Fruit fly (Drosophila melanogaster) whole organism, prepupa: Measurements from ENCODE around the gene CG3368.
A peak's percentile ranks its signal among the peaks of the same experiment; 100 is the strongest.

Experiments used
- Blimp-1 ChIP-seq: fragments of 200-800 bp; sonication (Bioruptor generic); optimal IDR thresholded peaks from 3 replicates; lab custom pipeline; 2017; ENCODE audit warnings: missing biosample characterization, missing genetic modification characterization, mild to moderate bottlenecking, moderate library complexity, missing genetic modification reagents
- CG11294 ChIP-seq: fragments of 200-800 bp; sonication (Bioruptor generic); IDR thresholded peaks from 2 replicates; pipeline ENCODE4 v1.3.6; 2022; ENCODE audit warnings: missing biosample characterization, missing genetic modification characterization
- CG1621 ChIP-seq: fragments of 200-800 bp; sonication (Bioruptor generic); optimal IDR thresholded peaks from 3 replicates; lab custom pipeline; 2018; ENCODE audit warnings: missing biosample characterization, mild to moderate bottlenecking, missing genetic modification characterization
- CG31627 ChIP-seq: fragments of 200-800 bp; sonication (Bioruptor generic); optimal IDR thresholded peaks from 3 replicates; lab custom pipeline; 2016; ENCODE audit warnings: missing biosample characterization, missing genetic modification characterization
- CG6808 ChIP-seq: fragments of 200-800 bp; sonication (Bioruptor generic); optimal IDR thresholded peaks from 3 replicates; lab custom pipeline; 2017; ENCODE audit warnings: missing biosample characterization, missing genetic modification characterization, mild to moderate bottlenecking, moderate library complexity, missing genetic modification reagents
- CG8119 ChIP-seq: fragments of 200-800 bp; sonication (Bioruptor generic); IDR thresholded peaks from 3 replicates; pipeline ENCODE4 v1.3.6; 2022; ENCODE audit warnings: missing biosample characterization, missing genetic modification characterization
- Eip93F ChIP-seq: fragments of 200-800 bp; sonication (Bioruptor generic); optimal IDR thresholded peaks from 2 replicates; lab custom pipeline; 2016; ENCODE audit warnings: missing biosample characterization, mild to moderate bottlenecking, missing genetic modification characterization
- Lpt ChIP-seq: fragments of 200-800 bp; sonication (Bioruptor generic); optimal IDR thresholded peaks from 3 replicates; lab custom pipeline; 2016; ENCODE audit warnings: missing biosample characterization, missing genetic modification characterization
- Sox15 ChIP-seq: fragments of 200-800 bp; sonication (Bioruptor generic); optimal IDR thresholded peaks from 3 replicates; lab custom pipeline; 2016; ENCODE audit warnings: missing biosample characterization, missing genetic modification characterization
- esn ChIP-seq: fragments of 200-800 bp; sonication (Bioruptor generic); optimal IDR thresholded peaks from 2 replicates; lab custom pipeline; 2016; ENCODE audit warnings: missing biosample characterization, mild to moderate bottlenecking, missing genetic modification characterization, moderate library complexity
- spab ChIP-seq: fragments of 200-800 bp; sonication (Bioruptor generic); optimal IDR thresholded peaks from 2 replicates; lab custom pipeline; 2017; ENCODE audit warnings: missing biosample characterization, mild to moderate bottlenecking, missing genetic modification characterization, missing genetic modification reagents
- svp ChIP-seq: fragments of 200-800 bp; sonication (Bioruptor generic); peaks from one replicate; lab custom pipeline; 2016; ENCODE audit warnings: missing biosample characterization, missing genetic modification characterization
- vri ChIP-seq: fragments of 200-800 bp; sonication (Bioruptor generic); optimal IDR thresholded peaks from 3 replicates; lab custom pipeline; 2016; ENCODE audit warnings: missing biosample characterization, mild to moderate bottlenecking, missing genetic modification characterization

dm6 chr3R:27263434-27264215 lies 20.0 kb upstream of the CG3368 start, which contains the start of gene woc:
- TF ChIP-seq Lpt (GFP tag; lab: Kevin White, UChicago) (peak; percentile 77), spab (peak; percentile 81), CG6808 (GFP tag; lab: Kevin White, UChicago) (peak; percentile 86), CG11294 (peak; percentile 73), Sox15 (peak; percentile 79), Eip93F (no peak), CG1621 (tag; lab: Kevin White, UChicago) (peak; percentile 86), vri (no peak), svp (no peak), Blimp-1 (no peak), CG31627 (GFP tag; lab: Kevin White, UChicago) (peak; percentile 83), CG8119 (GFP tag; lab: Robert Waterston, UW) (peak; percentile 83), esn (GFP tag; lab: Kevin White, UChicago) (peak; percentile 84)
